Worm (Caenorhabditis elegans) whole organism, mixed stage, embryonic: ENCODE results near the gene cyp-13A11.

Experiments used
- M03D4.4 ChIP-seq: sonication (generic microtip); optimal IDR thresholded peaks from 2 replicates; lab custom pipeline; 2017; ENCODE audit warnings: mild to moderate bottlenecking, missing genetic modification characterization, missing compliant biosample characterization
- bed-3 ChIP-seq: fragments of 200-800 bp; sonication (Bioruptor generic); optimal IDR thresholded peaks from 3 replicates; lab custom pipeline; 2018; ENCODE audit warnings: mild to moderate bottlenecking, missing genetic modification characterization, moderate library complexity, missing compliant biosample characterization
- blmp-1 ChIP-seq: fragments of 150-350 bp; optimal IDR thresholded peaks from 2 replicates; lab custom pipeline; 2014; ENCODE audit warnings: missing biosample characterization, missing genetic modification characterization
- ceh-39 ChIP-seq: fragments of 150-350 bp; optimal IDR thresholded peaks from 2 replicates; lab custom pipeline; 2014; ENCODE audit warnings: missing biosample characterization, missing genetic modification characterization
- ceh-43 ChIP-seq: fragments of 200-800 bp; sonication (Bioruptor generic); optimal IDR thresholded peaks from 2 replicates; lab custom pipeline; 2018; ENCODE audit warnings: mild to moderate bottlenecking, missing genetic modification characterization, moderate library complexity, missing compliant biosample characterization
- ceh-83 ChIP-seq: fragments of 200-800 bp; sonication (Bioruptor generic); optimal IDR thresholded peaks from 2 replicates; lab custom pipeline; 2018; ENCODE audit warnings: mild to moderate bottlenecking, missing genetic modification characterization, missing compliant biosample characterization
- ces-1 ChIP-seq: fragments of 150-350 bp; optimal IDR thresholded peaks from 2 replicates; lab custom pipeline; 2014; ENCODE audit warnings: missing biosample characterization, missing genetic modification reagents, missing genetic modification characterization
- cnd-1 ChIP-seq: fragments of 200-800 bp; sonication (Bioruptor generic); optimal IDR thresholded peaks from 2 replicates; lab custom pipeline; 2018; ENCODE audit warnings: mild to moderate bottlenecking, missing genetic modification characterization, missing compliant biosample characterization
- drap-1 ChIP-seq: fragments of 200-800 bp; sonication (Bioruptor generic); optimal IDR thresholded peaks from 3 replicates; lab custom pipeline; 2018; ENCODE audit warnings: mild to moderate bottlenecking, missing genetic modification characterization, missing compliant biosample characterization
- elt-1 ChIP-seq: sonication (generic microtip); optimal IDR thresholded peaks from 2 replicates; lab custom pipeline; 2017; ENCODE audit warnings: missing genetic modification characterization, mild to moderate bottlenecking, missing compliant biosample characterization, antibody characterized with exemption, moderate library complexity, borderline replicate concordance; ENCODE audit not compliant: insufficient read depth
- elt-3 ChIP-seq: fragments of 150-350 bp; optimal IDR thresholded peaks from 2 replicates; lab custom pipeline; 2014; ENCODE audit warnings: missing biosample characterization, missing genetic modification characterization
- flh-1 ChIP-seq: fragments of 200-800 bp; sonication (Bioruptor generic); optimal IDR thresholded peaks from 2 replicates; lab custom pipeline; 2018; ENCODE audit warnings: mild to moderate bottlenecking, missing genetic modification characterization, moderate library complexity, missing compliant biosample characterization
- ham-2 ChIP-seq: fragments of 200-800 bp; sonication (Bioruptor generic); optimal IDR thresholded peaks from 2 replicates; lab custom pipeline; 2018; ENCODE audit warnings: mild to moderate bottlenecking, missing genetic modification characterization, missing compliant biosample characterization
- hlh-1 ChIP-seq: fragments of 150-350 bp; optimal IDR thresholded peaks from 2 replicates; lab custom pipeline; 2014; ENCODE audit warnings: missing biosample characterization, missing genetic modification reagents, missing genetic modification characterization
- lin-13 ChIP-seq: fragments of 150-350 bp; optimal IDR thresholded peaks from 2 replicates; lab custom pipeline; 2014; ENCODE audit warnings: missing biosample characterization, missing genetic modification characterization
- lin-32 ChIP-seq: fragments of 200-800 bp; sonication (Bioruptor generic); optimal IDR thresholded peaks from 2 replicates; lab custom pipeline; 2018; ENCODE audit warnings: mild to moderate bottlenecking, missing genetic modification characterization, missing compliant biosample characterization
- mab-5 ChIP-seq: fragments of 150-350 bp; optimal IDR thresholded peaks from 2 replicates; lab custom pipeline; 2014; ENCODE audit warnings: missing biosample characterization, missing genetic modification characterization
- mls-2 ChIP-seq: sonication (generic microtip); optimal IDR thresholded peaks from 2 replicates; lab custom pipeline; 2016; ENCODE audit warnings: mild to moderate bottlenecking, missing genetic modification characterization, moderate library complexity, missing compliant biosample characterization
- nhr-12 ChIP-seq: fragments of 150-350 bp; optimal IDR thresholded peaks from 2 replicates; lab custom pipeline; 2014; ENCODE audit warnings: missing biosample characterization, missing genetic modification characterization
- nhr-2 ChIP-seq: fragments of 150-350 bp; optimal IDR thresholded peaks from 2 replicates; lab custom pipeline; 2014; ENCODE audit warnings: missing biosample characterization, missing genetic modification characterization
- nhr-237 ChIP-seq: fragments of 150-350 bp; optimal IDR thresholded peaks from 2 replicates; lab custom pipeline; 2014; ENCODE audit warnings: missing biosample characterization, missing genetic modification characterization
- nhr-28 ChIP-seq: fragments of 150-350 bp; optimal IDR thresholded peaks from 2 replicates; lab custom pipeline; 2014; ENCODE audit warnings: missing biosample characterization, missing genetic modification characterization
- nhr-76 ChIP-seq: sonication (generic microtip); optimal IDR thresholded peaks from 2 replicates; lab custom pipeline; 2017; ENCODE audit warnings: missing biosample characterization, missing genetic modification characterization
- pha-4 ChIP-seq: fragments of 150-350 bp; optimal IDR thresholded peaks from 2 replicates; lab custom pipeline; 2018; ENCODE audit warnings: missing biosample characterization, missing genetic modification reagents, missing genetic modification characterization
- sem-2 ChIP-seq: fragments of 200-800 bp; sonication (Bioruptor generic); optimal IDR thresholded peaks from 2 replicates; lab custom pipeline; 2018; ENCODE audit warnings: mild to moderate bottlenecking, missing genetic modification characterization, missing compliant biosample characterization
- snpc-4 ChIP-seq: fragments of 150-350 bp; optimal IDR thresholded peaks from 2 replicates; lab custom pipeline; 2014; ENCODE audit warnings: missing biosample characterization, missing genetic modification characterization
- sptf-1 ChIP-seq: sonication (generic microtip); optimal IDR thresholded peaks from 2 replicates; lab custom pipeline; 2017; ENCODE audit warnings: mild to moderate bottlenecking, missing genetic modification characterization, moderate library complexity, missing compliant biosample characterization
- tbx-8 ChIP-seq: fragments of 200-800 bp; sonication (Bioruptor generic); optimal IDR thresholded peaks from 2 replicates; lab custom pipeline; 2018; ENCODE audit warnings: mild to moderate bottlenecking, missing genetic modification characterization, moderate library complexity, missing compliant biosample characterization
- unc-120 ChIP-seq: sonication (generic microtip); optimal IDR thresholded peaks from 2 replicates; lab custom pipeline; 2017; ENCODE audit warnings: missing genetic modification characterization, missing compliant biosample characterization; ENCODE audit not compliant: poor library complexity, severe bottlenecking
- unc-39 ChIP-seq: fragments of 150-350 bp; optimal IDR thresholded peaks from 2 replicates; lab custom pipeline; 2014; ENCODE audit warnings: missing biosample characterization, missing genetic modification characterization
- unc-62 ChIP-seq: fragments of 150-350 bp; optimal IDR thresholded peaks from 2 replicates; lab custom pipeline; 2014; ENCODE audit warnings: missing biosample characterization, missing genetic modification reagents, missing genetic modification characterization
- zip-8 ChIP-seq: fragments of 150-350 bp; optimal IDR thresholded peaks from 2 replicates; lab custom pipeline; 2014; ENCODE audit warnings: missing biosample characterization, missing genetic modification characterization
- ztf-11 ChIP-seq: fragments of 150-350 bp; optimal IDR thresholded peaks from 2 replicates; lab custom pipeline; 2014; ENCODE audit warnings: missing biosample characterization, missing genetic modification characterization

cyp-13A11 gene

DNA sequence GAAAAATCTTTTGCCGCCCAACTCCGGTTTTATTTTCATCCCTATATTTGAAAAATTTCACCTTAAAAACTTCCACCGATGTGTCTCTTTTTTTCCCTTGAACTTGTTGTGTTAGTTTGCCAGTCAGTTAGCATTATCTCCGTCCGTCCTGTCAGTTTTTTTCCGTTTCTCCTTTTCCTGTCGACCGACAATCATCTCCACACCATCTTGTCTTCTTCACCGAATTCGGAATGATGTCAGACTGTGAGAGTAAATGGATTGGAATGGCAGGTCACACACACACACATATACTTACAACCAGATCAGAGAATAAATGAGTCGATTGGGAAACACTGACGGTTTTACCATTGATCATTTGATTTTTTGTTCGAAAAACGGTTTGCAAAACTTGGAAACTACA lies 8.9 kb upstream of the cyp-13A11 start:
- TF ChIP-seq flh-1 (GFP tag; lab: Kevin White, UChicago): no peak
- TF ChIP-seq drap-1: no peak
- TF ChIP-seq nhr-28 (tag; lab: Kevin White, UChicago): no peak
- no peak for TF ChIP-seq snpc-4 (tag; lab: Kevin White, UChicago)
- TF ChIP-seq unc-39: no peak
- no peak for TF ChIP-seq ces-1
- TF ChIP-seq mls-2: no peak
- TF ChIP-seq sem-2 (GFP tag; lab: Kevin White, UChicago): no peak

- no peak for TF ChIP-seq sem-2 (GFP tag; lab: Kevin White, UChicago)
- no peak for TF ChIP-seq elt-1 (tag; lab: Kevin White, UChicago)
- TF ChIP-seq flh-1 (GFP tag; lab: Kevin White, UChicago): no peak
- TF ChIP-seq ham-2 (GFP tag; lab: Kevin White, UChicago): no peak
- TF ChIP-seq bed-3 (GFP tag; lab: Kevin White, UChicago): no peak
- no peak for TF ChIP-seq snpc-4 (tag; lab: Kevin White, UChicago)
- TF ChIP-seq hlh-1 (tag; lab: Kevin White, UChicago): no peak
- no peak for TF ChIP-seq nhr-237
- TF ChIP-seq M03D4.4 (tag; lab: Kevin White, UChicago): no peak
- no peak for TF ChIP-seq nhr-76
- TF ChIP-seq ztf-11: no peak
Measured at ce11 chrIII:13013912-13014311, 6.9 kb upstream of the cyp-13A11 start.

DNA sequence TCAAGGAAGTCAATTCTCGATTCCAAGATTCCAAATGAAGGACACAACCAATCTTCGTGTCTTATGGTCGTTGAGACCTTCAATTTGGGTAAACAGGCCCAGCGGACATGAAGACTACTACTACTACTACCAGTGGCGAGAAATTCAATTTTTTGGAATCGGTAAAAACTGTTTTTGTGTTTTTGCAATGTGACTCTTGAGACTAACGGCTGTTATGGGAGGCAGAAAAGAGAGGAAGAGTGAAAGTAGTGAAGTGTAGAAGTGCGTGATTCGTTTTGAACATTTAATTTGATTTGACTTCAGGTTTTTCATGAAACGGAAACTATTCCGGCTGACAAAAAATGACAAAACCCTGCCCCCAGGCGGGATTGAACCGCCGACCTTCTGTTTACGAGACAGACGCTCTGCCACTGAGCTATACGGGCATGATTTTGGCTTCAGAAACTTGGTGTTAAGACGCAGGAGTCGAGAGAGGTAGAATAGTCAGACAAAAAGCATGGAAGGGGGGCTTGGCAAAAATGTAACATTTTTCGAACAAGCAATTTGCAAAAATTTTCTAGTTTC lies 5.0 kb upstream of the cyp-13A11 start:
- TF ChIP-seq mab-5 (tag; lab: Kevin White, UChicago) (no peak), ceh-43 (GFP tag; lab: Kevin White, UChicago) (no peak)

ce11 chrIII:13018619-13019018 lies 2.2 kb upstream of the cyp-13A11 start, which contains the start of gene col-98:
Gene col-98 (plus strand): TSS chrIII:13019008.
- TF ChIP-seq elt-1 (tag; lab: Kevin White, UChicago) (no peak), pha-4 (tag; lab: Kevin White, UChicago) (no peak), nhr-237 (no peak), sem-2 (GFP tag; lab: Kevin White, UChicago) (no peak), ceh-83 (no peak), nhr-76 (no peak), hlh-1 (tag; lab: Kevin White, UChicago) (no peak), sptf-1 (tag; lab: Kevin White, UChicago) (no peak), nhr-12 (tag; lab: Kevin White, UChicago) (no peak), ceh-39 (tag; lab: Kevin White, UChicago) (no peak)

- TF ChIP-seq lin-32 (GFP tag; lab: Kevin White, UChicago) (no peak), tbx-8 (no peak), nhr-237 (no peak), ham-2 (GFP tag; lab: Kevin White, UChicago) (no peak), ceh-83 (no peak), sptf-1 (tag; lab: Kevin White, UChicago) (no peak), bed-3 (GFP tag; lab: Kevin White, UChicago) (no peak), drap-1 (no peak), ztf-11 (no peak), M03D4.4 (tag; lab: Kevin White, UChicago) (no peak), elt-1 (tag; lab: Kevin White, UChicago) (no peak), sem-2 (GFP tag; lab: Kevin White, UChicago) (no peak), zip-8 (tag; lab: Kevin White, UChicago) (no peak), unc-120 (tag; lab: Kevin White, UChicago) (no peak), ces-1 (no peak), flh-1 (GFP tag; lab: Kevin White, UChicago) (no peak), nhr-76 (no peak)
Measured at ce11 chrIII:13019547-13020098, 1.2 kb upstream of the cyp-13A11 start.

- no peak for TF ChIP-seq mab-5 (tag; lab: Kevin White, UChicago)
- no peak for TF ChIP-seq elt-3
- TF ChIP-seq ztf-11: no peak
- TF ChIP-seq nhr-237: no peak
- no peak for TF ChIP-seq elt-1 (tag; lab: Kevin White, UChicago)
- no peak for TF ChIP-seq snpc-4 (tag; lab: Kevin White, UChicago)
- no peak for TF ChIP-seq nhr-2 (tag; lab: Kevin White, UChicago)
- TF ChIP-seq flh-1 (GFP tag; lab: Kevin White, UChicago): no peak
- no peak for TF ChIP-seq nhr-76
- TF ChIP-seq hlh-1 (tag; lab: Kevin White, UChicago): no peak
- no peak for TF ChIP-seq lin-13 (tag; lab: Kevin White, UChicago)
- TF ChIP-seq sptf-1 (tag; lab: Kevin White, UChicago): no peak
- no peak for TF ChIP-seq unc-62
- no peak for TF ChIP-seq cnd-1 (tag; lab: Kevin White, UChicago)
- TF ChIP-seq blmp-1 (tag; lab: Kevin White, UChicago): no peak
Measured at ce11 chrIII:13024281-13024680, 3.5 kb downstream of the cyp-13A11 start, which contains the start of gene cyp-13A12. Gene cyp-13A12 (plus strand): TSS chrIII:13024547.
